Fruit fly (Drosophila melanogaster) whole organism, embryonic: ENCODE measurements around the gene CG17593.

Experiments
- Aef1 ChIP-seq: fragments of 200-800 bp; sonication (Bioruptor generic); IDR thresholded peaks from 3 replicates; pipeline ENCODE4 v1.3.6; 2022; ENCODE audit warnings: missing biosample characterization, missing genetic modification characterization
- Bgb ChIP-seq: fragments of 200-800 bp; sonication (Bioruptor generic); IDR thresholded peaks from 2 replicates; pipeline ENCODE4 v1.3.6; 2022; ENCODE audit warnings: missing biosample characterization, missing genetic modification characterization; ENCODE audit not compliant: partially characterized antibody
- Bteb2 ChIP-seq: fragments of 200-800 bp; sonication (Bioruptor generic); optimal IDR thresholded peaks from 2 replicates; lab custom pipeline; 2016; ENCODE audit warnings: missing biosample characterization, missing genetic modification characterization
- CG11398 ChIP-seq: fragments of 200-800 bp; sonication (Bioruptor generic); optimal IDR thresholded peaks from 2 replicates; lab custom pipeline; 2016; ENCODE audit warnings: missing biosample characterization, missing genetic modification characterization
- CG12744 ChIP-seq: fragments of 200-800 bp; sonication (Bioruptor generic); optimal IDR thresholded peaks from 2 replicates; lab custom pipeline; 2016; ENCODE audit warnings: missing biosample characterization, missing genetic modification characterization
- CG14050 ChIP-seq: fragments of 200-800 bp; sonication (Bioruptor generic); IDR thresholded peaks from 3 replicates; pipeline ENCODE4 v1.3.6; 2022; ENCODE audit warnings: missing biosample characterization, missing genetic modification characterization
- CG14441 ChIP-seq: fragments of 200-800 bp; sonication (Bioruptor generic); IDR thresholded peaks from 2 replicates; pipeline ENCODE4 v1.3.6; 2022; ENCODE audit warnings: missing biosample characterization, missing genetic modification characterization
- CG14860 ChIP-seq: fragments of 200-800 bp; sonication (Bioruptor generic); IDR thresholded peaks from 3 replicates; pipeline ENCODE4 v1.3.6; 2022; ENCODE audit warnings: missing biosample characterization, missing genetic modification characterization; ENCODE audit not compliant: partially characterized antibody
- CG1602 ChIP-seq: fragments of 200-800 bp; sonication (Bioruptor generic); optimal IDR thresholded peaks from 3 replicates; lab custom pipeline; 2016; ENCODE audit warnings: missing biosample characterization, missing genetic modification characterization
- CG3726 ChIP-seq: fragments of 200-800 bp; sonication (Bioruptor generic); IDR thresholded peaks from 3 replicates; pipeline ENCODE4, ENCODE4 v1.3.6; 2022; ENCODE audit warnings: missing biosample characterization, missing genetic modification characterization
- CG4404 ChIP-seq: fragments of 200-800 bp; sonication (Bioruptor generic); IDR thresholded peaks from 2 replicates; pipeline ENCODE4 v1.3.6; 2022; ENCODE audit warnings: missing biosample characterization, missing genetic modification characterization
- CG4617 ChIP-seq: fragments of 200-800 bp; sonication (Bioruptor generic); optimal IDR thresholded peaks from 3 replicates; lab custom pipeline; 2016; ENCODE audit warnings: missing biosample characterization, missing genetic modification characterization, borderline replicate concordance
- CG4820 ChIP-seq: fragments of 200-800 bp; sonication (Bioruptor generic); optimal IDR thresholded peaks from 3 replicates; lab custom pipeline; 2016; ENCODE audit warnings: missing biosample characterization, missing genetic modification characterization
- CG5245 ChIP-seq: fragments of 200-800 bp; sonication (Bioruptor generic); optimal IDR thresholded peaks from 3 replicates; lab custom pipeline; 2016; ENCODE audit warnings: missing biosample characterization, missing genetic modification characterization
- CG6654 ChIP-seq: fragments of 200-800 bp; sonication (Bioruptor generic); optimal IDR thresholded peaks from 2 replicates; lab custom pipeline; 2017; ENCODE audit warnings: missing biosample characterization, mild to moderate bottlenecking, missing genetic modification characterization
- CG6765 ChIP-seq: fragments of 200-800 bp; sonication (Bioruptor generic); optimal IDR thresholded peaks from 3 replicates; lab custom pipeline; 2017; ENCODE audit warnings: missing biosample characterization, mild to moderate bottlenecking, missing genetic modification characterization
- CG6854 ChIP-seq: fragments of 200-800 bp; sonication (Bioruptor generic); optimal IDR thresholded peaks from 3 replicates; lab custom pipeline; 2017; ENCODE audit warnings: missing biosample characterization, mild to moderate bottlenecking, missing genetic modification characterization
- CG7271 ChIP-seq: fragments of 200-800 bp; sonication (Bioruptor generic); optimal IDR thresholded peaks from 2 replicates; lab custom pipeline; 2018; ENCODE audit warnings: missing biosample characterization, mild to moderate bottlenecking, missing genetic modification characterization, moderate library complexity
- CG9817 ChIP-seq: fragments of 200-800 bp; sonication (Bioruptor generic); optimal IDR thresholded peaks from 2 replicates; lab custom pipeline; 2018; ENCODE audit warnings: missing biosample characterization, mild to moderate bottlenecking, missing genetic modification characterization, moderate library complexity
- CkIIα-i1 ChIP-seq: fragments of 200-800 bp; sonication (Bioruptor generic); IDR thresholded peaks from 2 replicates; pipeline ENCODE4 v1.3.6; 2022; ENCODE audit warnings: missing biosample characterization, missing genetic modification characterization
- Dll ChIP-seq: fragments of 200-800 bp; sonication (Bioruptor generic); IDR thresholded peaks from 4 replicates; pipeline ENCODE4 v1.3.6; 2022; ENCODE audit warnings: missing biosample characterization, missing genetic modification characterization; ENCODE audit not compliant: partially characterized antibody
- Fer3 ChIP-seq: fragments of 200-800 bp; sonication (Bioruptor generic); optimal IDR thresholded peaks from 2 replicates; lab custom pipeline; 2018; ENCODE audit warnings: missing biosample characterization, mild to moderate bottlenecking, missing genetic modification characterization, moderate library complexity
- HLH3B ChIP-seq: fragments of 200-800 bp; sonication (Bioruptor generic); IDR thresholded peaks from 2 replicates; pipeline ENCODE4 v1.3.6; 2022; ENCODE audit warnings: missing biosample characterization, missing genetic modification characterization
- Hr51 ChIP-seq, 2 experiments: fragments of 200-800 bp; sonication (Bioruptor generic); optimal IDR thresholded peaks; 2 replicates in 1 of 2; 3 replicates in 1 of 2; lab custom pipeline; 2016 to 2018; ENCODE audit warnings: missing biosample characterization in 2 of 2, missing genetic modification characterization in 2 of 2, mild to moderate bottlenecking in 1 of 2, moderate library complexity in 1 of 2
- Hsf ChIP-seq: fragments of 200-800 bp; sonication (Bioruptor generic); optimal IDR thresholded peaks from 3 replicates; lab custom pipeline; 2016; ENCODE audit warnings: missing biosample characterization, missing genetic modification characterization
- Meics ChIP-seq: fragments of 200-800 bp; sonication (Bioruptor generic); optimal IDR thresholded peaks from 2 replicates; lab custom pipeline; 2017; ENCODE audit warnings: missing biosample characterization, mild to moderate bottlenecking, missing genetic modification characterization
- NC2β ChIP-seq: fragments of 200-800 bp; sonication (Bioruptor generic); optimal IDR thresholded peaks from 2 replicates; lab custom pipeline; 2016; ENCODE audit warnings: missing biosample characterization, missing genetic modification characterization
- PHDP ChIP-seq: fragments of 200-800 bp; sonication (Bioruptor generic); optimal IDR thresholded peaks from 3 replicates; lab custom pipeline; 2018; ENCODE audit warnings: missing biosample characterization, mild to moderate bottlenecking, missing genetic modification characterization, moderate library complexity
- Side ChIP-seq: fragments of 200-800 bp; sonication (Bioruptor generic); optimal IDR thresholded peaks from 2 replicates; lab custom pipeline; 2016; ENCODE audit warnings: missing biosample characterization, missing genetic modification characterization
- Six4 ChIP-seq: fragments of 200-800 bp; sonication (Bioruptor generic); optimal IDR thresholded peaks from 2 replicates; lab custom pipeline; 2016; ENCODE audit warnings: missing biosample characterization, missing genetic modification characterization
- Xbp1 ChIP-seq: fragments of 200-800 bp; sonication (Bioruptor generic); optimal IDR thresholded peaks from 3 replicates; lab custom pipeline; 2016; ENCODE audit warnings: missing biosample characterization, mild to moderate bottlenecking, missing genetic modification characterization
- ash1 ChIP-seq: fragments of 200-800 bp; sonication (Bioruptor generic); optimal IDR thresholded peaks from 2 replicates; lab custom pipeline; 2018; ENCODE audit warnings: missing biosample characterization, mild to moderate bottlenecking, missing genetic modification characterization
- az2 ChIP-seq: fragments of 200-800 bp; sonication (Bioruptor generic); optimal IDR thresholded peaks from 3 replicates; lab custom pipeline; 2016; ENCODE audit warnings: missing biosample characterization, missing genetic modification characterization
- bab2 ChIP-seq: fragments of 200-800 bp; sonication (Bioruptor generic); optimal IDR thresholded peaks from 2 replicates; lab custom pipeline; 2016; ENCODE audit warnings: missing biosample characterization, missing genetic modification characterization
- cato ChIP-seq: fragments of 200-800 bp; sonication (Bioruptor generic); optimal IDR thresholded peaks from 2 replicates; lab custom pipeline; 2016; ENCODE audit warnings: missing biosample characterization, missing genetic modification characterization, borderline replicate concordance
- dysf ChIP-seq: fragments of 200-800 bp; sonication (Bioruptor generic); IDR thresholded peaks from 3 replicates; pipeline ENCODE4 v1.3.6; 2022; ENCODE audit warnings: missing biosample characterization, missing genetic modification characterization
- fd102C ChIP-seq: fragments of 200-800 bp; sonication (Bioruptor generic); optimal IDR thresholded peaks from 2 replicates; lab custom pipeline; 2018; ENCODE audit warnings: missing biosample characterization, mild to moderate bottlenecking, missing genetic modification characterization, moderate library complexity
- fu2 ChIP-seq: fragments of 200-800 bp; sonication (Bioruptor generic); optimal IDR thresholded peaks from 2 replicates; lab custom pipeline; 2016; ENCODE audit warnings: missing biosample characterization, missing genetic modification characterization
- gt ChIP-seq: fragments of 200-800 bp; sonication (Bioruptor generic); IDR thresholded peaks from 2 replicates; pipeline ENCODE4 v1.3.6; 2022; ENCODE audit warnings: missing biosample characterization, missing genetic modification characterization
- ind ChIP-seq: fragments of 200-800 bp; sonication (Bioruptor generic); optimal IDR thresholded peaks from 3 replicates; lab custom pipeline; 2016; ENCODE audit warnings: missing biosample characterization, missing genetic modification characterization
- inv ChIP-seq: fragments of 200-800 bp; sonication (Bioruptor generic); IDR thresholded peaks from 2 replicates; pipeline ENCODE4 v1.3.6; 2022; ENCODE audit warnings: missing biosample characterization, missing genetic modification characterization; ENCODE audit not compliant: partially characterized antibody
- jigr1 ChIP-seq: fragments of 200-800 bp; sonication (Bioruptor generic); IDR thresholded peaks from 3 replicates; pipeline ENCODE4 v1.3.6; 2022; ENCODE audit warnings: missing biosample characterization, missing genetic modification characterization
- lmd ChIP-seq: fragments of 200-800 bp; sonication (Bioruptor generic); IDR thresholded peaks from 2 replicates; pipeline ENCODE4 v1.3.6; 2022; ENCODE audit warnings: missing biosample characterization, missing genetic modification characterization
- nmo ChIP-seq: fragments of 200-800 bp; sonication (Bioruptor generic); optimal IDR thresholded peaks from 2 replicates; lab custom pipeline; 2018; ENCODE audit warnings: missing biosample characterization, mild to moderate bottlenecking, missing genetic modification characterization, moderate library complexity
- p53 ChIP-seq: fragments of 200-800 bp; sonication (Bioruptor generic); optimal IDR thresholded peaks from 2 replicates; lab custom pipeline; 2016; ENCODE audit warnings: missing biosample characterization, missing genetic modification characterization
- pan ChIP-seq, 4 experiments: fragments of >200 bp in 3 of 4; fragments of 200-800 bp in 1 of 4; sonication (Bioruptor generic) in 1 of 4; optimal IDR thresholded peaks in 3 of 4; IDR thresholded peaks in 1 of 4; 2 replicates each; pipeline versions ENCODE4 v1.3.6 to Lab custom; 2017 to 2022; ENCODE audit warnings: missing biosample characterization in 2 of 4, missing genetic modification characterization in 2 of 4, mixed read lengths in 1 of 4
- row ChIP-seq: fragments of 200-800 bp; sonication (Bioruptor generic); IDR thresholded peaks from 3 replicates; pipeline ENCODE4 v1.3.6; 2022; ENCODE audit warnings: missing biosample characterization, missing genetic modification characterization
- sens-2 ChIP-seq: fragments of 200-800 bp; sonication (Bioruptor generic); IDR thresholded peaks from 2 replicates; pipeline ENCODE4 v1.3.6; 2022; ENCODE audit warnings: missing biosample characterization, missing genetic modification characterization
- sisA ChIP-seq: fragments of 200-800 bp; sonication (Bioruptor generic); IDR thresholded peaks from 2 replicates; pipeline ENCODE4 v1.3.6; 2022; ENCODE audit warnings: missing biosample characterization, missing genetic modification characterization
- unc-4 ChIP-seq: fragments of 200-800 bp; sonication (Bioruptor generic); IDR thresholded peaks from 2 replicates; pipeline ENCODE4 v1.3.6; 2022; ENCODE audit warnings: missing biosample characterization, missing genetic modification characterization; ENCODE audit not compliant: partially characterized antibody

The CG17593 gene

dm6 chr2L:3472242-3472641 lies 42.4 kb upstream of the CG17593 start, which contains the start of gene Pgant4 (continued):
- TF ChIP-seq Dll (no peak), CG14441 (peak; percentile 71), CG14860 (GFP tag; lab: Robert Waterston, UW) (no peak), CG6654 (GFP tag; lab: Kevin White, UChicago) (no peak), Aef1 (peak; percentile 60; the same call in 2 of the 3 replicates), inv (GFP tag; lab: Robert Waterston, UW) (no peak), PHDP (tag; lab: Kevin White, UChicago) (no peak), Six4 (GFP tag; lab: Kevin White, UChicago) (no peak), CG4617 (peak; percentile 28), az2 (GFP tag; lab: Kevin White, UChicago) (peak; percentile 71), CG4404 (no peak), fd102C (GFP tag; lab: Kevin White, UChicago) (no peak), Bteb2 (GFP tag; lab: Kevin White, UChicago) (no peak), CG1602 (GFP tag; lab: Kevin White, UChicago) (peak; percentile 13), sisA (GFP tag; lab: Robert Waterston, UW) (peak; percentile 51), Meics (GFP tag; lab: Kevin White, UChicago) (peak; percentile 61), unc-4 (GFP tag; lab: Robert Waterston, UW) (no peak), CG4820 (GFP tag; lab: Kevin White, UChicago) (peak; percentile 51), Xbp1 (GFP tag; lab: Kevin White, UChicago) (peak; percentile 80), Fer3 (tag; lab: Kevin White, UChicago) (no peak), pan (optimal IDR thresholded peaks at IDR 0.05; lab: Kevin White, UChicago) (no peak), pan (GFP tag; optimal IDR thresholded peaks at IDR 0.05 in 1 of 2, IDR thresholded peaks at IDR 0.05 in 1 of 2) (peak in 1 of 2 experiments; percentile 76), row (0 out of 3 replicates have a peak, but pooled peaks have one; percentile 25), lmd (peak; percentile 60), CG11398 (GFP tag; lab: Kevin White, UChicago) (no peak), fu2 (GFP tag; lab: Kevin White, UChicago) (no peak), CG6854 (GFP tag; lab: Kevin White, UChicago) (no peak), CG5245 (peak; percentile 65), ind (GFP tag; lab: Kevin White, UChicago) (peak; percentile 43), CG6765 (GFP tag; lab: Kevin White, UChicago) (no peak), cato (GFP tag; lab: Kevin White, UChicago) (peak; percentile 3), Hsf (GFP tag; lab: Kevin White, UChicago) (peak; percentile 67), Bgb (peak; percentile 47), NC2β (GFP tag; lab: Kevin White, UChicago) (peak; percentile 9), dysf (GFP tag; lab: Robert Waterston, UW) (peak; percentile 74), jigr1 (no peak), sens-2 (GFP tag; lab: Robert Waterston, UW) (peak; percentile 41; the same call in 1 of the 2 replicates), bab2 (peak; percentile 48), HLH3B (GFP tag; lab: Robert Waterston, UW) (peak; percentile 56; the same call in 1 of the 2 replicates), Hr51 (GFP tag; optimal IDR thresholded peaks at IDR 0.05; lab: Kevin White, UChicago) (no peak), p53 (no peak), Side (no peak), CG3726 (no peak), CG14050 (no peak; the same call in 2 of the 3 replicates), CG7271 (tag; lab: Kevin White, UChicago) (no peak), CG12744 (GFP tag; lab: Kevin White, UChicago) (peak; percentile 45), ash1 (GFP tag; lab: Kevin White, UChicago) (no peak), gt (GFP tag; lab: Robert Waterston, UW) (no peak), nmo (GFP tag; lab: Kevin White, UChicago) (peak; percentile 46), CG9817 (peak; percentile 40), CkIIα-i1 (no peak)
